Worm (Caenorhabditis elegans) whole organism, L4 larva: Measurements from ENCODE around the gene ttc-17.
A peak's percentile ranks its signal among the peaks of the same experiment; 100 is the strongest.

Experiments used
- F49E8.2 ChIP-seq: sonication (generic microtip); optimal IDR thresholded peaks from 2 replicates; lab custom pipeline; 2016; ENCODE audit warnings: missing compliant biosample characterization, mild to moderate bottlenecking, missing genetic modification characterization, borderline replicate concordance
- R02D3.7 ChIP-seq: fragments of 150-350 bp; sonication (generic microtip); optimal IDR thresholded peaks from 3 replicates; lab custom pipeline; 2014; ENCODE audit warnings: missing biosample characterization, missing genetic modification characterization
- T26A8.4 ChIP-seq: fragments of 200-800 bp; sonication (Bioruptor generic); IDR thresholded peaks from 2 replicates; pipeline ENCODE4 v1.3.6; 2022; ENCODE audit warnings: missing genetic modification characterization, missing compliant biosample characterization
- Y75B8A.6 ChIP-seq: fragments of 200-800 bp; sonication (Bioruptor generic); IDR thresholded peaks from 2 replicates; pipeline ENCODE4 v1.3.6; 2022; ENCODE audit warnings: missing genetic modification reagents, missing genetic modification characterization, missing compliant biosample characterization
- aha-1 ChIP-seq: fragments of 150-350 bp; peaks from one replicate; lab custom pipeline; 2014; ENCODE audit warnings: missing biosample characterization, missing genetic modification characterization
- ceh-32 ChIP-seq: sonication (generic microtip); optimal IDR thresholded peaks from 2 replicates; lab custom pipeline; 2016; ENCODE audit warnings: mild to moderate bottlenecking, missing genetic modification characterization, missing compliant biosample characterization; ENCODE audit not compliant: poor library complexity
- ceh-62 ChIP-seq: sonication (generic microtip); optimal IDR thresholded peaks from 2 replicates; lab custom pipeline; 2017; ENCODE audit warnings: missing biosample characterization, missing genetic modification characterization
- cey-2 ChIP-seq: sonication (generic microtip); optimal IDR thresholded peaks from 3 replicates; lab custom pipeline; 2017; ENCODE audit warnings: missing genetic modification characterization, mild to moderate bottlenecking, missing compliant biosample characterization, antibody characterized with exemption, borderline replicate concordance; ENCODE audit not compliant: insufficient read depth
- daf-16 ChIP-seq, 3 experiments: sonication (generic microtip); optimal IDR thresholded peaks; 2 replicates each; lab custom pipeline; 2016 to 2017; ENCODE audit warnings: missing genetic modification characterization in 3 of 3, missing genetic modification reagents in 3 of 3, mild to moderate bottlenecking in 2 of 3, missing compliant biosample characterization in 2 of 3, missing biosample characterization in 1 of 3, moderate library complexity in 1 of 3
- daf-19 ChIP-seq: fragments of 200-800 bp; sonication (Bioruptor generic); conservative IDR thresholded peaks from 2 replicates; pipeline ENCODE4 v1.3.6; 2022; ENCODE audit warnings: missing genetic modification characterization, missing compliant biosample characterization
- dmd-6 ChIP-seq: fragments of 200-800 bp; sonication (Bioruptor generic); IDR thresholded peaks from 2 replicates; pipeline ENCODE4 v1.3.6; 2022; ENCODE audit warnings: missing genetic modification reagents, missing genetic modification characterization, missing compliant biosample characterization
- dmd-8 ChIP-seq: fragments of 200-800 bp; sonication (Bioruptor generic); IDR thresholded peaks from 2 replicates; pipeline ENCODE4 v1.3.6; 2022; ENCODE audit warnings: missing genetic modification characterization, missing compliant biosample characterization
- dmd-9 ChIP-seq: fragments of 200-800 bp; sonication (Bioruptor generic); IDR thresholded peaks from 2 replicates; pipeline ENCODE4 v1.3.6; 2022; ENCODE audit warnings: missing genetic modification reagents, missing genetic modification characterization, missing compliant biosample characterization
- dve-1 ChIP-seq: sonication (generic microtip); optimal IDR thresholded peaks from 2 replicates; lab custom pipeline; 2017; ENCODE audit warnings: antibody characterized with exemption, mild to moderate bottlenecking, missing genetic modification characterization, missing compliant biosample characterization; ENCODE audit not compliant: insufficient read depth
- egl-27 ChIP-seq: sonication (generic microtip); optimal IDR thresholded peaks from 3 replicates; lab custom pipeline; 2017; ENCODE audit warnings: missing biosample characterization, missing genetic modification reagents, missing genetic modification characterization
- gei-8 ChIP-seq: fragments of 200-800 bp; sonication (Bioruptor generic); optimal IDR thresholded peaks from 2 replicates; lab custom pipeline; 2018; ENCODE audit warnings: mild to moderate bottlenecking, missing genetic modification characterization, missing compliant biosample characterization
- hif-1 ChIP-seq, 2 experiments: sonication (generic microtip); optimal IDR thresholded peaks; 2 replicates each; lab custom pipeline; 2016 to 2017; ENCODE audit warnings: missing compliant biosample characterization in 2 of 2, missing genetic modification characterization in 2 of 2, missing genetic modification reagents in 2 of 2, missing genotype in 2 of 2, mild to moderate bottlenecking in 1 of 2
- lin-39 ChIP-seq: fragments of 150-350 bp; optimal IDR thresholded peaks from 2 replicates; lab custom pipeline; 2014; ENCODE audit warnings: missing biosample characterization, missing genetic modification reagents, missing genetic modification characterization
- madf-5 ChIP-seq, 2 experiments: fragments of 200-800 bp; sonication (Bioruptor generic); IDR thresholded peaks; 2 replicates each; pipeline ENCODE4 v1.3.6; 2022; ENCODE audit warnings: missing compliant biosample characterization in 2 of 2, missing genetic modification characterization in 2 of 2
- mdl-1 ChIP-seq, 2 experiments: fragments of 150-350 bp in 1 of 2; sonication (generic microtip) in 1 of 2; optimal IDR thresholded peaks; 2 replicates each; lab custom pipeline; 2014 to 2017; ENCODE audit warnings: missing biosample characterization in 2 of 2, missing genetic modification characterization in 2 of 2
- mep-1 ChIP-seq: fragments of 150-350 bp; sonication (generic microtip); optimal IDR thresholded peaks from 3 replicates; lab custom pipeline; 2014; ENCODE audit warnings: missing biosample characterization, missing genetic modification characterization
- nhr-237 ChIP-seq: sonication (generic microtip); optimal IDR thresholded peaks from 2 replicates; lab custom pipeline; 2017; ENCODE audit warnings: missing biosample characterization, missing genetic modification characterization
- nhr-25 ChIP-seq: sonication (generic microtip); optimal IDR thresholded peaks from 2 replicates; lab custom pipeline; 2017; ENCODE audit warnings: missing genetic modification characterization, mild to moderate bottlenecking, missing compliant biosample characterization, antibody characterized with exemption, moderate library complexity, borderline replicate concordance; ENCODE audit not compliant: insufficient read depth
- nhr-28 ChIP-seq: fragments of 150-350 bp; optimal IDR thresholded peaks from 2 replicates; lab custom pipeline; 2014; ENCODE audit warnings: missing biosample characterization, missing genetic modification characterization
- rbr-2 ChIP-seq: sonication (generic microtip); optimal IDR thresholded peaks from 2 replicates; lab custom pipeline; 2016; ENCODE audit warnings: missing genotype, missing genetic modification characterization, missing compliant biosample characterization
- set-16 ChIP-seq: fragments of 200-800 bp; sonication (Bioruptor generic); IDR thresholded peaks from 2 replicates; pipeline ENCODE4 v1.3.6; 2022; ENCODE audit warnings: missing genetic modification reagents, missing genetic modification characterization, missing compliant biosample characterization
- skn-1 ChIP-seq: fragments of 150-350 bp; optimal IDR thresholded peaks from 2 replicates; lab custom pipeline; 2014; ENCODE audit warnings: missing biosample characterization, missing genetic modification characterization
- tag-97 ChIP-seq: fragments of 200-800 bp; sonication (Bioruptor generic); IDR thresholded peaks from 2 replicates; pipeline ENCODE4 v1.3.6; 2022; ENCODE audit warnings: missing genetic modification characterization, missing compliant biosample characterization
- tra-1 ChIP-seq: fragments of 200-800 bp; sonication (Bioruptor generic); IDR thresholded peaks from 2 replicates; pipeline ENCODE4 v1.3.6; 2022; ENCODE audit warnings: missing genetic modification reagents, missing genetic modification characterization, missing compliant biosample characterization
- unc-130 ChIP-seq: sonication (generic microtip); optimal IDR thresholded peaks from 2 replicates; lab custom pipeline; 2016; ENCODE audit warnings: missing genetic modification reagents, missing genetic modification characterization, missing compliant biosample characterization
- unc-62 ChIP-seq, 3 experiments: fragments of 150-350 bp in 1 of 3; sonication (generic microtip); optimal IDR thresholded peaks in 2 of 3; peaks in 1 of 3; 1 replicate in 1 of 3; 2 replicates in 2 of 3; lab custom pipeline; 2014 to 2017; ENCODE audit warnings: missing biosample characterization in 3 of 3, missing genetic modification characterization in 3 of 3, missing genetic modification reagents in 3 of 3, missing genotype in 1 of 3
- vab-7 ChIP-seq: fragments of 200-800 bp; sonication (Bioruptor generic); IDR thresholded peaks from 2 replicates; pipeline ENCODE4 v1.3.6; 2022; ENCODE audit warnings: missing genetic modification reagents, missing genetic modification characterization, missing compliant biosample characterization
- ztf-11 ChIP-seq: fragments of 150-350 bp; optimal IDR thresholded peaks from 2 replicates; lab custom pipeline; 2014; ENCODE audit warnings: missing biosample characterization, missing genetic modification characterization

The ttc-17 gene

DNA sequence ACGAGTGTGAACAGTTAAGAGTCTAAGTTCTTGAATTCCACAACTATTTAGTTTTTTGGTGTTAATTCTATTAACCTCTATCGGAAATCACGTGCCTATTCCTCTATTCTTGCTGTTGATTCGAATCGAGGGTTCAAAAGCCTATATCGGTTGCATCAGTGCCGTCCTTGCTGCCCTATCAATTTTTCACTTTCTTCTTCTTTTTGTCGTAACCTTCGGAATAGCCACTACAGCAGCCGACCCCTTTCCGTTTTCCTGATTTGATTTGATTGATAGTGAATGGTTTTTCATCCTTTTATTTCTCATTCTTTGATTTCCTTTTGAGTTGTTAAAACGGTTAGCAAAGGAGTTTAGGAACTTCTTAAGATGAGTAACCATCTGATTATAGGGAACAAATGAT is 37.4 kb downstream of the ttc-17 start:
- TF ChIP-seq madf-5 (GFP tag; IDR thresholded peaks at IDR 0.05; lab: Robert Waterston, UW) (no peak), nhr-25 (tag; lab: Kevin White, UChicago) (no peak), unc-62 (GFP tag; optimal IDR thresholded peaks at IDR 0.05 in 1 of 2; lab: Kevin White, UChicago) (peak in 1 of 2 experiments; percentile 33), unc-62 (tag; optimal IDR thresholded peaks at IDR 0.05; lab: Kevin White, UChicago) (no peak), aha-1 (tag; lab: Kevin White, UChicago) (peak; percentile 36), nhr-28 (tag; lab: Kevin White, UChicago) (peak; percentile 39), dmd-8 (no peak), ztf-11 (tag; lab: Kevin White, UChicago) (no peak), mdl-1 (tag; optimal IDR thresholded peaks at IDR 0.05; lab: Kevin White, UChicago) (peak in 1 of 2 experiments; percentile 54), daf-19 (GFP tag; lab: Robert Waterston, UW) (no peak)

ce11 chrV:8994801-8995200 is 38.0 kb downstream of the ttc-17 start, which contains the start of gene F59E11.5:
F59E11.5 (plus strand) TSS chrV:8995101.
- TF ChIP-seq hif-1 (tag; optimal IDR thresholded peaks at IDR 0.05; lab: Kevin White, UChicago) = no peak
- TF ChIP-seq ceh-62 = no peak
- no peak for TF ChIP-seq nhr-237 (tag; lab: Kevin White, UChicago)
- no peak for TF ChIP-seq ceh-32 (tag; lab: Kevin White, UChicago)
- TF ChIP-seq daf-16 (GFP tag; optimal IDR thresholded peaks at IDR 0.05; lab: Kevin White, UChicago) = no peak
- no peak for TF ChIP-seq daf-16 (tag; optimal IDR thresholded peaks at IDR 0.05; lab: Kevin White, UChicago)
- TF ChIP-seq unc-130 = no peak
- no peak for TF ChIP-seq F49E8.2 (tag; lab: Kevin White, UChicago)
- no peak for TF ChIP-seq set-16 (GFP tag; lab: Robert Waterston, UW)
- TF ChIP-seq R02D3.7 = no peak
- TF ChIP-seq dve-1 = no peak
- no peak for TF ChIP-seq vab-7 (GFP tag; lab: Robert Waterston, UW)
- no peak for TF ChIP-seq Y75B8A.6 (GFP tag; lab: Robert Waterston, UW)
- TF ChIP-seq egl-27 (tag; lab: Kevin White, UChicago) = no peak
- no peak for TF ChIP-seq rbr-2
- TF ChIP-seq daf-19 (GFP tag; lab: Robert Waterston, UW) = no peak
- no peak for TF ChIP-seq cey-2 (tag; lab: Kevin White, UChicago)
- no peak for TF ChIP-seq dmd-6 (GFP tag; lab: Robert Waterston, UW)

ce11 chrV:9001175-9001574 is 44.3 kb downstream of the ttc-17 start, which contains the start of gene F59E11.2:
F59E11.2 (plus strand) TSS chrV:9001475.
- TF ChIP-seq T26A8.4 (GFP tag; lab: Robert Waterston, UW) (no peak), gei-8 (GFP tag; lab: Kevin White, UChicago) (no peak), skn-1 (tag; lab: Kevin White, UChicago) (no peak), lin-39 (tag; lab: Kevin White, UChicago) (no peak), mep-1 (tag; lab: Kevin White, UChicago) (no peak), tra-1 (GFP tag; lab: Robert Waterston, UW) (no peak), dmd-9 (GFP tag; lab: Robert Waterston, UW) (no peak)

DNA sequence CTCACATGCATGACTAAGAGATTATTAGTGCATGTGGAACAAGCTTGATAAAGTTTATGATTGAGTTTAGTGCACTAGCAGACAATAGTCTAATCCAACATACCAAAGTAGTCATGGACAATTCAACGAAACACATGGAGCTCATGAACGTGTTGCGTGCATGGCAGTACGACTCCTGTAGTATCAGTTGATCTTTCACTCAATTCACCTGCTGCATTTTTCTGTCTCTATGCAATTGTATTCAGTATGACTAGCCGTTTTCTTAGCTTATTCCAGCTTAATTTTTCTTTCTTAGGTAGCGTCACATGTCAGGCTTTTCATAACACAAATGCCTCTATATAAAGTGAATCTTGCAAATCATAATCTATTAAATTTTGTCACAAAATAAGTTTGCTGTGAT is 46.4 kb downstream of the ttc-17 start, which contains the start of gene srx-1:
Gene srx-1, plus strand, starts transcription at position 382 of the 400 bp plus-strand sequence.
- TF ChIP-seq tag-97 (GFP tag; lab: Robert Waterston, UW) (no peak), unc-62 (GFP tag; optimal IDR thresholded peaks at IDR 0.05 in 1 of 2; lab: Kevin White, UChicago) (peak in 1 of 2 experiments; percentile 98), unc-62 (tag; optimal IDR thresholded peaks at IDR 0.05; lab: Kevin White, UChicago) (no peak)
